Fruit fly (Drosophila melanogaster) whole organism, pupa: ENCODE results near the gene Nna1.
A peak's percentile ranks its signal among the peaks of the same experiment; 100 is the strongest.

ENCODE experiments used
- CG12605 ChIP-seq: fragments of 200-800 bp; sonication (Bioruptor generic); IDR thresholded peaks from 2 replicates; pipeline ENCODE4 v1.3.6; 2022; ENCODE audit warnings: missing biosample characterization, missing genetic modification characterization
- CG13204 ChIP-seq: fragments of 200-800 bp; sonication (Bioruptor generic); optimal IDR thresholded peaks from 2 replicates; lab custom pipeline; 2018; ENCODE audit warnings: missing biosample characterization, mild to moderate bottlenecking, missing genetic modification characterization, moderate library complexity
- CG14655 ChIP-seq: fragments of 200-800 bp; sonication (Bioruptor generic); optimal IDR thresholded peaks from 3 replicates; lab custom pipeline; 2017; ENCODE audit warnings: mild to moderate bottlenecking, missing biosample characterization, missing genetic modification reagents, missing genetic modification characterization
- EcR ChIP-seq: fragments of 200-800 bp; sonication (Bioruptor generic); optimal IDR thresholded peaks from 3 replicates; lab custom pipeline; 2019; ENCODE audit warnings: missing biosample characterization, missing genetic modification characterization, mild to moderate bottlenecking, moderate library complexity, missing genetic modification reagents
- Pif1B ChIP-seq: fragments of 200-800 bp; sonication (Bioruptor generic); optimal IDR thresholded peaks from 3 replicates; lab custom pipeline; 2016; ENCODE audit warnings: missing biosample characterization, missing genetic modification characterization

- TF ChIP-seq EcR (GFP tag; lab: Kevin White, UChicago) (no peak), CG12605 (GFP tag; lab: Robert Waterston, UW) (0 out of 2 replicates have a peak, but pooled peaks have one; percentile 12), CG13204 (no peak), CG14655 (GFP tag; lab: Kevin White, UChicago) (no peak), Pif1B (GFP tag; lab: Kevin White, UChicago) (no peak)
Measured at dm6 chrX:13736174-13736482, 44.0 kb downstream of the Nna1 start, which contains the start of gene g.
